Fruit fly (Drosophila melanogaster): ENCODE measurements around the gene PLCXD.
A peak's percentile ranks its signal among the peaks of the same experiment; 100 is the strongest.

Gene PLCXD

DNA sequence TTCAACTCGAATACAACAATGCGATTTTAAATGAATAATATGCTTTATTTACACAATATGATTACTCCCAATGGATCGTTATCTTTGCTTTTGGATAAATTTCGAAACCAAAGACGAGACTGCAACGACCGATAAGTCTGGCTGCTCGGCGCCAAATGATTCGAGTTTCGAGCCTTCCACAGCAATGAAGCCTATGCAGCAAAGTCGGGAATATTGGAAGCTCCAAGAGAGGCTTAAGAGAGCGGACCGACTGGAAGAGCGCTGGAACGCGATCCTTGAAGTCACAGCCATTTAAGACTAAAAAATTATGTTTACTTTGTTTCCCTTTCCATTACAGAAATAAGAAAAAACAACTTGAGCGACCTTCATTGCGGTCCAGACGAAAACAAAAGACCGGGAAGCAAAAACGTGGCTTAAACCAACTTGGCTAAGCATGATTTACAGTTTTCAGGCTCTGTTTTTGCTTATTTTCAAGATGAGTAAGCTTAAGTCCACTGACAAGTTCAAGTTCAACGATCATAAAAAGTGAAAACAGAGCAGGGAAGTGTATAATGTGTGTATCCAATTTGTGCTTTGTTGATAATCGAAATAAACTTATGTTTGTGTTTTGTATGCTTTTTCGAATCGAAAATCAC lies 17.5 kb downstream of the PLCXD start, which contains the start of gene firl:
Gene firl, minus strand, starts transcription at position 159 of the 635 bp plus-strand sequence.
- TF ChIP-seq brk (GFP tag; optimal IDR thresholded peaks at IDR 0.05) (no peak), sage (GFP tag; optimal IDR thresholded peaks at IDR 0.05) (no peak), woc (GFP tag; optimal IDR thresholded peaks at IDR 0.05) (no peak), pan (optimal IDR thresholded peaks at IDR 0.05) (no peak), Dfd (GFP tag; optimal IDR thresholded peaks at IDR 0.05) (no peak), Dif (GFP tag; optimal IDR thresholded peaks at IDR 0.05; ENCODE audit: partially characterized antibody) (peak; percentile 18)

DNA sequence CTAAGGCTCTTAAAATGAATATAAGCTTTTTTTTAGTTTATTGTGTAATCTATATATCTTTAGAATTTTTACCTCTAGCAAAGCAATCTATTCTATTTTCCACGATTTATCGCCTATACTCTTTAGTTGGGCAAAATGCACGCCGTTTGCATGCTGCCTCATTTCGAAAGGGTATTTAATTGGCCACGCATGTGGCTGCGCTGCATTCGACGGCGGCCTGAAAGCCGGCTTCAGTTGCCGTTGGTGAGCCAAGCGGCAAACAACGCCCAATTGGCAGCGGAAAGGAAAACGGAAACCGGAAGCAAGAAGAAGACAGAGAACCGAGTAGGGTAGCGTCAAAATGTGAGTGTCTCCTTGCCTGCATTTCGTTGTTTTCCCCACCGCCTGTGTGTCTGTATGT lies 26.6 kb downstream of the PLCXD start, which contains the start of gene CG14947:
Gene CG14947, plus strand, starts transcription at position 251 of the 400 bp plus-strand sequence.
- no peak for TF ChIP-seq ey (GFP tag; optimal IDR thresholded peaks at IDR 0.05)

- TF ChIP-seq Hr78 (GFP tag; optimal IDR thresholded peaks at IDR 0.05) (no peak), ey (GFP tag; optimal IDR thresholded peaks at IDR 0.05) (no peak)
Observed at dm6 chr2L:12078123-12078658, 29.0 kb downstream of the PLCXD start.

DNA sequence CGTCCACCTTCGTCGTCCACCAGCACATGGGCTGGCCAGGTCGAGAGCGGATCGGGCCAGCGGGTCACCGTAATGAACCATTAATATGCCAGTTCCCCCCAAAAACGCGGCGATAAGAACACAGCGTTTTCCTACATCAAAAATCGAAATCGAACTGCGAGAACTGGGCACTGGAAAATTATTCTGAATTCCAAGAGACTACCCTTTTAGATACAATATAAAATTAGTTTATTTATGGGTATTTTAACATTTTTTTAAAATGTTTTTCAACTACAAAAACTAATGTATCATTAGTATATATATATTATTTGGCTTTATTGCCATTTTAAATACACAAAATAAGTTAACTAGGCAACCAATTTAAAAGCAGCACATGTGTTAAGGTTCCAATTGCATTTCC lies 29.5 kb downstream of the PLCXD start:
- no peak for TF ChIP-seq Rel (GFP tag; optimal IDR thresholded peaks at IDR 0.05)
- TF ChIP-seq Rel (tag; optimal IDR thresholded peaks at IDR 0.05): no peak
- no peak for TF ChIP-seq CG32264 (GFP tag; optimal IDR thresholded peaks at IDR 0.05)
- no peak for TF ChIP-seq brk (GFP tag; optimal IDR thresholded peaks at IDR 0.05)
- no peak for TF ChIP-seq woc (GFP tag; optimal IDR thresholded peaks at IDR 0.05)
- TF ChIP-seq fru (GFP tag; optimal IDR thresholded peaks at IDR 0.05): no peak
- no peak for TF ChIP-seq GATAd (GFP tag; optimal IDR thresholded peaks at IDR 0.05)
- TF ChIP-seq Dfd (GFP tag; optimal IDR thresholded peaks at IDR 0.05): no peak
- no peak for TF ChIP-seq br (GFP tag; optimal IDR thresholded peaks at IDR 0.05)

DNA sequence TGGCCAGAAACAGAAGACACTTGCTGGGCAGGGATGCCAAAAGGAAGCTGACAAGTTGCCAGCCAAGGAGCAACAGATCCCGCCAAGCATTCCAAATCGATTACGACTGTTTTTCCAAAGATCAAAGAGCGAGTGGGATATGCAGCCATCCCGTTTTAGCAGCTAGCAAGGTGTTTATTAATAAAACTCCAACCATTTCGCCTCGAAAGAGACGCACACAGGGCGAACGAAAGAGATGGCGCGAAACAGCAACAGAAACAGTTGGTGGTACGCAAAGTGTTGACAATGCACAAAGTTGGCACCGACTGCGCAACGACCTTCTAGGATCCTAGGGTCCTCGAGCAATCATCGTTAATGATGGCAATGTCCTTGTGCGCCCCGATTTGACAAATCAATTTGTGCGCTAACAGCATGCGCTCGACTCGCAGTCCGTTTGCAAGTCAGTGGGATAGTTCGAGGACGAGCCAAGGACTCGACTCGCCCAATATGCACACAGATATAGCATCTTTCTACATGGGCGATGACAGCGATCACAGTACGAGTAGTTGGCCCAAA lies 30.7 kb downstream of the PLCXD start:
- TF ChIP-seq Jra (GFP tag; optimal IDR thresholded peaks at IDR 0.05) (no peak), dmrt93B (GFP tag; optimal IDR thresholded peaks at IDR 0.05) (no peak), N (GFP tag; optimal IDR thresholded peaks at IDR 0.05) (no peak), h (GFP tag; optimal IDR thresholded peaks at IDR 0.05) (no peak), fru (GFP tag; optimal IDR thresholded peaks at IDR 0.05) (no peak), usp (GFP tag; optimal IDR thresholded peaks at IDR 0.05) (no peak), lola (GFP tag; optimal IDR thresholded peaks at IDR 0.05) (no peak), rgr (GFP tag; optimal IDR thresholded peaks at IDR 0.05) (no peak), brk (GFP tag; optimal IDR thresholded peaks at IDR 0.05) (no peak), jim (GFP tag; optimal IDR thresholded peaks at IDR 0.05) (no peak), dl (GFP tag; optimal IDR thresholded peaks at IDR 0.05; ENCODE audit: insufficient read depth in 1 of 2, partially characterized antibody in 2 of 2) (no peak), Dfd (GFP tag; optimal IDR thresholded peaks at IDR 0.05) (no peak)

dm6 chr2L:12081118-12081665 lies 32.0 kb downstream of the PLCXD start:
- TF ChIP-seq OdsH (GFP tag; optimal IDR thresholded peaks at IDR 0.05): no peak
- TF ChIP-seq sv (GFP tag; optimal IDR thresholded peaks at IDR 0.05): no peak
- TF ChIP-seq HLH106 (tag; optimal IDR thresholded peaks at IDR 0.05): no peak
- TF ChIP-seq usp (GFP tag; optimal IDR thresholded peaks at IDR 0.05): no peak
- TF ChIP-seq psq (GFP tag; optimal IDR thresholded peaks at IDR 0.05): no peak
- TF ChIP-seq dsf (GFP tag; optimal IDR thresholded peaks at IDR 0.05; ENCODE audit: borderline replicate concordance): no peak
- no peak for TF ChIP-seq GATAd (GFP tag; optimal IDR thresholded peaks at IDR 0.05)
- TF ChIP-seq Myc (optimal IDR thresholded peaks at IDR 0.05): no peak
- TF ChIP-seq br (GFP tag; optimal IDR thresholded peaks at IDR 0.05): no peak
- no peak for TF ChIP-seq foxo (GFP tag; optimal IDR thresholded peaks at IDR 0.05)
- TF ChIP-seq ey (GFP tag; optimal IDR thresholded peaks at IDR 0.05): no peak
- no peak for TF ChIP-seq Dif (GFP tag; optimal IDR thresholded peaks at IDR 0.05; ENCODE audit: partially characterized antibody)
- no peak for TF ChIP-seq tai (GFP tag; optimal IDR thresholded peaks at IDR 0.05)
- TF ChIP-seq jim (GFP tag; optimal IDR thresholded peaks at IDR 0.05): no peak
- TF ChIP-seq Mio (GFP tag; optimal IDR thresholded peaks at IDR 0.05): no peak
- TF ChIP-seq Hr83 (GFP tag; optimal IDR thresholded peaks at IDR 0.05; ENCODE audit: poor library complexity, severe bottlenecking): no peak
- TF ChIP-seq rgr (GFP tag; optimal IDR thresholded peaks at IDR 0.05): no peak

Data from whole organism, wandering third instar larva.